Worm (Caenorhabditis elegans) whole organism, L2 larva: ENCODE measurements around the gene pqe-1.
A peak's percentile ranks its signal among the peaks of the same experiment; 100 is the strongest.

Experiments
- C34F6.9 ChIP-seq: fragments of 150-350 bp; optimal IDR thresholded peaks from 2 replicates; lab custom pipeline; 2014; ENCODE audit warnings: missing biosample characterization, missing genetic modification characterization
- F13H6.1 ChIP-seq: sonication (generic microtip); optimal IDR thresholded peaks from 2 replicates; lab custom pipeline; 2016; ENCODE audit warnings: missing genetic modification characterization, missing compliant biosample characterization
- R02D3.7 ChIP-seq: fragments of 150-350 bp; optimal IDR thresholded peaks from 2 replicates; lab custom pipeline; 2014; ENCODE audit warnings: missing biosample characterization, missing genetic modification characterization
- Y55F3AM.14 ChIP-seq: fragments of 200-800 bp; sonication (Bioruptor generic); optimal IDR thresholded peaks from 2 replicates; lab custom pipeline; 2018; ENCODE audit warnings: mild to moderate bottlenecking, missing genetic modification characterization, missing compliant biosample characterization
- ZK546.5 ChIP-seq: sonication (generic microtip); optimal IDR thresholded peaks from 2 replicates; lab custom pipeline; 2017; ENCODE audit warnings: missing biosample characterization, missing genetic modification characterization
- alr-1 ChIP-seq: fragments of 150-350 bp; optimal IDR thresholded peaks from 2 replicates; lab custom pipeline; 2014; ENCODE audit warnings: missing biosample characterization, missing genetic modification characterization
- ama-1 ChIP-seq: fragments of 150-350 bp; optimal IDR thresholded peaks from 2 replicates; lab custom pipeline; 2018; ENCODE audit warnings: inconsistent platforms
- blmp-1 ChIP-seq: sonication (generic microtip); optimal IDR thresholded peaks from 2 replicates; lab custom pipeline; 2017; ENCODE audit warnings: missing genetic modification characterization, mild to moderate bottlenecking, missing compliant biosample characterization, antibody characterized with exemption, moderate library complexity; ENCODE audit not compliant: insufficient read depth
- ceh-16 ChIP-seq: fragments of 150-350 bp; optimal IDR thresholded peaks from 2 replicates; lab custom pipeline; 2014; ENCODE audit warnings: missing biosample characterization, missing genetic modification characterization
- crh-2 ChIP-seq: sonication (generic microtip); optimal IDR thresholded peaks from 2 replicates; lab custom pipeline; 2017; ENCODE audit warnings: missing biosample characterization, missing genetic modification characterization
- dmd-4 ChIP-seq: sonication (generic microtip); optimal IDR thresholded peaks from 2 replicates; lab custom pipeline; 2017; ENCODE audit warnings: missing biosample characterization, missing genetic modification characterization
- egl-27 ChIP-seq: sonication (generic microtip); optimal IDR thresholded peaks from 3 replicates; lab custom pipeline; 2017; ENCODE audit warnings: missing biosample characterization, missing genetic modification reagents, missing genetic modification characterization
- elt-3 ChIP-seq: sonication (generic microtip); optimal IDR thresholded peaks from 2 replicates; lab custom pipeline; 2017; ENCODE audit warnings: missing biosample characterization, missing genetic modification characterization
- fos-1 ChIP-seq: fragments of 150-350 bp; optimal IDR thresholded peaks from 2 replicates; lab custom pipeline; 2014; ENCODE audit warnings: missing biosample characterization, missing genetic modification characterization
- gmeb-1 ChIP-seq: fragments of 150-350 bp; optimal IDR thresholded peaks from 2 replicates; lab custom pipeline; 2014; ENCODE audit warnings: missing biosample characterization, missing genetic modification characterization
- lin-11 ChIP-seq: fragments of 150-350 bp; sonication (generic microtip); optimal IDR thresholded peaks from 2 replicates; lab custom pipeline; 2014; ENCODE audit warnings: missing biosample characterization, missing genetic modification characterization, inconsistent platforms, mixed read lengths
- lsy-2 ChIP-seq, 2 experiments: fragments of 150-350 bp in 1 of 2; sonication (generic microtip) in 1 of 2; optimal IDR thresholded peaks; 2 replicates each; lab custom pipeline; 2014 to 2017; ENCODE audit warnings: missing biosample characterization in 2 of 2, missing genetic modification characterization in 2 of 2
- mab-5 ChIP-seq: fragments of 150-350 bp; optimal IDR thresholded peaks from 2 replicates; lab custom pipeline; 2014; ENCODE audit warnings: missing biosample characterization, missing genetic modification characterization
- mbf-1 ChIP-seq: sonication (generic microtip); optimal IDR thresholded peaks from 2 replicates; lab custom pipeline; 2017; ENCODE audit warnings: missing biosample characterization, missing genetic modification characterization
- mdl-1 ChIP-seq, 2 experiments: fragments of 150-350 bp in 1 of 2; sonication (generic microtip) in 1 of 2; optimal IDR thresholded peaks; 2 replicates each; lab custom pipeline; 2017; ENCODE audit warnings: missing biosample characterization in 2 of 2, missing genetic modification characterization in 2 of 2
- nhr-10 ChIP-seq: sonication (generic microtip); optimal IDR thresholded peaks from 2 replicates; lab custom pipeline; 2017; ENCODE audit warnings: missing biosample characterization, missing genetic modification characterization
- nhr-11 ChIP-seq: fragments of 150-350 bp; optimal IDR thresholded peaks from 2 replicates; lab custom pipeline; 2014; ENCODE audit warnings: missing biosample characterization, missing genetic modification characterization
- nhr-12 ChIP-seq: fragments of 150-350 bp; optimal IDR thresholded peaks from 2 replicates; lab custom pipeline; 2014; ENCODE audit warnings: missing biosample characterization, missing genetic modification characterization
- nhr-129 ChIP-seq: fragments of 150-350 bp; optimal IDR thresholded peaks from 2 replicates; lab custom pipeline; 2014; ENCODE audit warnings: missing biosample characterization, missing genetic modification characterization
- nhr-21 ChIP-seq: fragments of 150-350 bp; optimal IDR thresholded peaks from 2 replicates; lab custom pipeline; 2014; ENCODE audit warnings: missing biosample characterization, missing genetic modification characterization
- nhr-23 ChIP-seq: fragments of 150-350 bp; optimal IDR thresholded peaks from 2 replicates; lab custom pipeline; 2014; ENCODE audit warnings: missing biosample characterization, missing genetic modification reagents, missing genetic modification characterization
- nhr-25 ChIP-seq: fragments of 150-350 bp; sonication (generic microtip); optimal IDR thresholded peaks from 3 replicates; lab custom pipeline; 2014; ENCODE audit warnings: missing biosample characterization, missing genetic modification characterization
- nhr-6 ChIP-seq: fragments of 150-350 bp; optimal IDR thresholded peaks from 2 replicates; lab custom pipeline; 2014; ENCODE audit warnings: missing biosample characterization, missing genetic modification characterization
- peb-1 ChIP-seq: fragments of 150-350 bp; optimal IDR thresholded peaks from 2 replicates; lab custom pipeline; 2014; ENCODE audit warnings: missing biosample characterization, missing genetic modification characterization
- skn-1 ChIP-seq: sonication (generic microtip); optimal IDR thresholded peaks from 2 replicates; lab custom pipeline; 2017; ENCODE audit warnings: missing biosample characterization, missing genetic modification characterization
- sma-9 ChIP-seq, 2 experiments: fragments of 150-350 bp in 1 of 2; sonication (generic microtip) in 1 of 2; optimal IDR thresholded peaks; 2 replicates each; lab custom pipeline; 2014 to 2016; ENCODE audit warnings: missing genetic modification characterization in 2 of 2, mild to moderate bottlenecking in 1 of 2, missing biosample characterization in 1 of 2, missing compliant biosample characterization in 1 of 2, missing genetic modification reagents in 1 of 2, moderate library complexity in 1 of 2
- unc-55 ChIP-seq: fragments of 150-350 bp; sonication (generic microtip); optimal IDR thresholded peaks from 3 replicates; lab custom pipeline; 2014; ENCODE audit warnings: missing biosample characterization, missing genetic modification reagents, missing genetic modification characterization
- ztf-1 ChIP-seq: fragments of 200-800 bp; sonication (Bioruptor generic); conservative IDR thresholded peaks from 2 replicates; pipeline ENCODE4 v1.3.6; 2022; ENCODE audit warnings: missing genetic modification characterization, missing compliant biosample characterization
- ztf-4 ChIP-seq: fragments of 150-350 bp; optimal IDR thresholded peaks from 2 replicates; lab custom pipeline; 2014; ENCODE audit warnings: missing biosample characterization, missing genetic modification characterization

The pqe-1 gene

ce11 chrIII:5318610-5319009, 7.6 kb downstream of the pqe-1 start:
- TF ChIP-seq peb-1 (tag; lab: Kevin White, UChicago) (no peak), crh-2 (tag; lab: Kevin White, UChicago) (peak; percentile 0)

- TF ChIP-seq egl-27 (no peak), Y55F3AM.14 (GFP tag; lab: Kevin White, UChicago) (no peak), nhr-11 (tag; lab: Kevin White, UChicago) (no peak), lsy-2 (tag; optimal IDR thresholded peaks at IDR 0.05; lab: Kevin White, UChicago) (no peak), gmeb-1 (tag; lab: Kevin White, UChicago) (no peak), nhr-12 (tag; lab: Kevin White, UChicago) (no peak), C34F6.9 (tag; lab: Kevin White, UChicago) (no peak), nhr-6 (tag; lab: Kevin White, UChicago) (no peak), nhr-10 (tag; lab: Kevin White, UChicago) (no peak), ama-1 (lab: Kevin White, UChicago) (no peak), blmp-1 (tag; lab: Kevin White, UChicago) (no peak)
Observed at ce11 chrIII:5321661-5322060, 10.6 kb downstream of the pqe-1 start, which contains the start of gene F52C9.3. TSS of gene F52C9.3 (plus strand) at chrIII:5321885.

ce11 chrIII:5326323-5326722, 15.3 kb downstream of the pqe-1 start, which contains the start of gene sorf-2:
TSS of gene sorf-2 (plus strand) at chrIII:5326623.
- TF ChIP-seq C34F6.9 (tag; lab: Kevin White, UChicago) (no peak), nhr-23 (tag; lab: Kevin White, UChicago) (no peak), alr-1 (tag; lab: Kevin White, UChicago) (no peak), gmeb-1 (tag; lab: Kevin White, UChicago) (no peak), unc-55 (no peak), R02D3.7 (tag; lab: Kevin White, UChicago) (no peak), ceh-16 (tag; lab: Kevin White, UChicago) (no peak), dmd-4 (no peak), nhr-25 (no peak), mab-5 (tag; lab: Kevin White, UChicago) (no peak), mdl-1 (tag; optimal IDR thresholded peaks at IDR 0.05; lab: Kevin White, UChicago) (no peak), F13H6.1 (tag; lab: Kevin White, UChicago) (no peak)

ce11 chrIII:5329372-5329771, 18.3 kb downstream of the pqe-1 start:
- TF ChIP-seq skn-1 (no peak), mbf-1 (tag; lab: Kevin White, UChicago) (no peak)

ce11 chrIII:5334517-5335049, 23.5 kb downstream of the pqe-1 start:
- TF ChIP-seq blmp-1 (tag; lab: Kevin White, UChicago), result no peak
- peak; percentile 6 for TF ChIP-seq fos-1
- no peak for TF ChIP-seq Y55F3AM.14 (GFP tag; lab: Kevin White, UChicago)
- TF ChIP-seq nhr-21, result no peak
- TF ChIP-seq crh-2 (tag; lab: Kevin White, UChicago), result peak; percentile 32
- TF ChIP-seq lsy-2 (tag; optimal IDR thresholded peaks at IDR 0.05; lab: Kevin White, UChicago), result no peak
- TF ChIP-seq nhr-12 (tag; lab: Kevin White, UChicago), result no peak
- TF ChIP-seq nhr-129 (tag; lab: Kevin White, UChicago), result peak; percentile 28
- no peak for TF ChIP-seq elt-3
- TF ChIP-seq ztf-4 (tag; lab: Kevin White, UChicago), result no peak
- no peak for TF ChIP-seq lin-11 (tag; lab: Kevin White, UChicago)
- no peak for TF ChIP-seq ZK546.5 (tag; lab: Kevin White, UChicago)
- no peak for TF ChIP-seq nhr-10 (tag; lab: Kevin White, UChicago)
- TF ChIP-seq peb-1 (tag; lab: Kevin White, UChicago), result no peak
- peak; percentile 19 for TF ChIP-seq sma-9 (GFP tag; optimal IDR thresholded peaks at IDR 0.05; lab: Kevin White, UChicago)
- no peak for TF ChIP-seq sma-9 (tag; optimal IDR thresholded peaks at IDR 0.05; lab: Kevin White, UChicago)
- peak; percentile 0 for TF ChIP-seq F13H6.1 (tag; lab: Kevin White, UChicago)
- no peak for TF ChIP-seq ztf-1 (GFP tag; lab: Robert Waterston, UW)
- no peak for TF ChIP-seq nhr-11 (tag; lab: Kevin White, UChicago)
- TF ChIP-seq skn-1, result no peak
